Worm (Caenorhabditis elegans): Measurements from ENCODE around the gene srh-247.

The srh-247 gene

ce11 chrV:2971307-2971999, 37.5 kb upstream of the srh-247 start, which contains the start of gene srw-129 (continued):
- TF ChIP-seq ceh-20 (GFP tag; IDR thresholded peaks at IDR 0.05) (no peak), saeg-2 (GFP tag; IDR thresholded peaks at IDR 0.05) (no peak), snpc-1.2 (GFP tag; IDR thresholded peaks at IDR 0.05) (0 out of 2 replicates have a peak, but pooled peaks have one; percentile 19), egl-43 (GFP tag; IDR thresholded peaks at IDR 0.05) (no peak), zfp-2 (tag; optimal IDR thresholded peaks at IDR 0.05) (no peak), spr-1 (tag; optimal IDR thresholded peaks at IDR 0.05) (no peak)

- no peak for TF ChIP-seq D1046.2 (GFP tag; IDR thresholded peaks at IDR 0.05)
- no peak for TF ChIP-seq nhr-48 (tag; optimal IDR thresholded peaks at IDR 0.05)
- no peak for TF ChIP-seq ZK546.5 (tag; optimal IDR thresholded peaks at IDR 0.05)
- no peak for TF ChIP-seq nhr-111 (GFP tag; optimal IDR thresholded peaks at IDR 0.05)
- TF ChIP-seq daf-12 (tag; optimal IDR thresholded peaks at IDR 0.05): no peak
- no peak for TF ChIP-seq ZK337.2 (GFP tag; IDR thresholded peaks at IDR 0.05)
- no peak for TF ChIP-seq cey-2 (tag; optimal IDR thresholded peaks at IDR 0.05; ENCODE audit: borderline replicate concordance, insufficient read depth)
- TF ChIP-seq hmg-1.1 (GFP tag; IDR thresholded peaks at IDR 0.05): no peak
Observed at ce11 chrV:2964786-2965185, 30.8 kb upstream of the srh-247 start, which contains the start of gene srh-88. srh-88 (minus strand) TSS chrV:2964886.

ce11 chrV:2962960-2963359, 29.0 kb upstream of the srh-247 start, which contains the start of gene srw-138:
srw-138 (minus strand) TSS chrV:2963060.
- TF ChIP-seq fos-1 (tag; optimal IDR thresholded peaks at IDR 0.05) (no peak), hlh-30 (tag; optimal IDR thresholded peaks at IDR 0.05; ENCODE audit: insufficient read depth) (no peak), aha-1 (tag) (peak; percentile 40), dmd-8 (GFP tag; IDR thresholded peaks at IDR 0.05) (no peak), unc-62 (GFP tag; optimal IDR thresholded peaks at IDR 0.05 in 1 of 2) (peak in 1 of 2 experiments; percentile 60), unc-62 (tag; optimal IDR thresholded peaks at IDR 0.05) (no peak), nhr-102 (tag; optimal IDR thresholded peaks at IDR 0.05) (no peak)

ce11 chrV:2960894-2961293, 26.9 kb upstream of the srh-247 start, which contains the start of gene srw-144:
srw-144 (minus strand) TSS chrV:2960994.
- no peak for TF ChIP-seq nhr-11 (tag; optimal IDR thresholded peaks at IDR 0.05)
- no peak for TF ChIP-seq rbr-2 (tag; optimal IDR thresholded peaks at IDR 0.05)
- no peak for TF ChIP-seq set-16 (GFP tag; IDR thresholded peaks at IDR 0.05)
- TF ChIP-seq sdz-12 (GFP tag; optimal IDR thresholded peaks at IDR 0.05): no peak
- TF ChIP-seq nhr-111 (GFP tag; optimal IDR thresholded peaks at IDR 0.05): no peak
- no peak for TF ChIP-seq nhr-41 (GFP tag; IDR thresholded peaks at IDR 0.05)
- TF ChIP-seq php-3 (GFP tag; IDR thresholded peaks at IDR 0.05): no peak
- no peak for TF ChIP-seq nhr-48 (tag; optimal IDR thresholded peaks at IDR 0.05)
- TF ChIP-seq T26A8.4 (GFP tag; IDR thresholded peaks at IDR 0.05): no peak
- TF ChIP-seq hlh-30 (tag; optimal IDR thresholded peaks at IDR 0.05; ENCODE audit: insufficient read depth): no peak
- no peak for TF ChIP-seq mep-1 (tag; optimal IDR thresholded peaks at IDR 0.05)
- TF ChIP-seq lin-39 (tag; optimal IDR thresholded peaks at IDR 0.05): no peak
- no peak for TF ChIP-seq aha-1 (tag)
- TF ChIP-seq unc-130 (GFP tag; optimal IDR thresholded peaks at IDR 0.05): no peak
- TF ChIP-seq mxl-2 (GFP tag; conservative IDR thresholded peaks at IDR 0.05): no peak
- TF ChIP-seq lir-3 (tag; optimal IDR thresholded peaks at IDR 0.05): no peak

- no peak for TF ChIP-seq aha-1 (tag)
Observed at ce11 chrV:2958202-2958601, 24.2 kb upstream of the srh-247 start, which contains the start of gene srw-142. srw-142 (minus strand) TSS chrV:2958302.
